Fruit fly (Drosophila melanogaster): ENCODE results near the gene SMC1.

Gene SMC1

DNA sequence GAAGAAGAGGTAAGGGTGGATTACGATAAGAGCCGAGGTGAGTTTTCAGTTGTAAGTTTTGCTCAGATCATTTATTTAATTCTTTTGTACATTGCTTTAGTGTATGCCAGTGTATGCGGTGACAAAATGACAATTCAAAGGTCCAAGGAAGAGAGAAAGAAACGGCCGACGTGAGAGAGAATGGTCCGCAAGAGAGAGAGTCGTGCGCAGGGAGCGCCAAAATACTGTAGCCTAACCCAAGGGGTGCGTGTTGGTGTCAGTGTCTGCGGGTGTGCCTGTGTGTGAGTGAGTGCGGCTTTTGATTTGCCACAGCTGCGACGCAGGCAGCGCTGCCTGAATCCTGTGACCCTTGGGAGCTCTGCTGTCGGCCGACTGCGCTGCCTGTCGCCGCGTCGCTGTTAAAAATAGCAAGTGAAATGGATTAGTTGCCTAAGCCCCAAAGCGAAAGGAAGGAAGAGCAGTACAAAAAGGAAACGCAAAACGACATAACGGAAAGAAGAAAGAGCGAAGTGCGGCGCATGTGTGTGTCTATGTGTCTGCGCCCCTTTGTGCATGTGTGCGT is 34.6 kb downstream of the SMC1 start:
- TF ChIP-seq EcR (GFP tag; optimal IDR thresholded peaks at IDR 0.05) = no peak
- no peak for TF ChIP-seq usp (GFP tag; optimal IDR thresholded peaks at IDR 0.05)

DNA sequence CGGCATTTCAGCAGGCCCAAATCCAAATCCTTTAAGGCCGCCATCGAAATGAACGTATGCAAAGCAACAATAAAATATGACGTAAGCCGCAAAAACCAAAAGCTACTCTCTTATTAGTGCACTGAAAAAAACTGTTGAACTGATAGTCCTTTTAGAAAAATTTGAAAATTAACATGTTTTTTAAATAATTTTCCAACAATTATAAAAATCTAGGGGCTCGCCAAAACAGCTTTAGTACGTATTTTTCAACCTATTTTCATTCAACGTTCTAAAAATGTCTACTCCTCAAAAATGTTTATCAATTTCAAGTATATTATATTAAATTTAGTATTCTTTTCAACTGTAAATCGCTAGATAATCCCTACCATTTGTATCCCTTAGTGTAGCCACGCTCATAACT is 35.3 kb downstream of the SMC1 start:
- no peak for TF ChIP-seq CG8478 (optimal IDR thresholded peaks at IDR 0.05)
- TF ChIP-seq psq (optimal IDR thresholded peaks at IDR 0.05) = no peak
- TF ChIP-seq usp (GFP tag; optimal IDR thresholded peaks at IDR 0.05) = no peak
- no peak for TF ChIP-seq Dll (optimal IDR thresholded peaks at IDR 0.05)
- no peak for TF ChIP-seq pan (optimal IDR thresholded peaks at IDR 0.05)
- TF ChIP-seq EcR (GFP tag; optimal IDR thresholded peaks at IDR 0.05) = no peak

DNA sequence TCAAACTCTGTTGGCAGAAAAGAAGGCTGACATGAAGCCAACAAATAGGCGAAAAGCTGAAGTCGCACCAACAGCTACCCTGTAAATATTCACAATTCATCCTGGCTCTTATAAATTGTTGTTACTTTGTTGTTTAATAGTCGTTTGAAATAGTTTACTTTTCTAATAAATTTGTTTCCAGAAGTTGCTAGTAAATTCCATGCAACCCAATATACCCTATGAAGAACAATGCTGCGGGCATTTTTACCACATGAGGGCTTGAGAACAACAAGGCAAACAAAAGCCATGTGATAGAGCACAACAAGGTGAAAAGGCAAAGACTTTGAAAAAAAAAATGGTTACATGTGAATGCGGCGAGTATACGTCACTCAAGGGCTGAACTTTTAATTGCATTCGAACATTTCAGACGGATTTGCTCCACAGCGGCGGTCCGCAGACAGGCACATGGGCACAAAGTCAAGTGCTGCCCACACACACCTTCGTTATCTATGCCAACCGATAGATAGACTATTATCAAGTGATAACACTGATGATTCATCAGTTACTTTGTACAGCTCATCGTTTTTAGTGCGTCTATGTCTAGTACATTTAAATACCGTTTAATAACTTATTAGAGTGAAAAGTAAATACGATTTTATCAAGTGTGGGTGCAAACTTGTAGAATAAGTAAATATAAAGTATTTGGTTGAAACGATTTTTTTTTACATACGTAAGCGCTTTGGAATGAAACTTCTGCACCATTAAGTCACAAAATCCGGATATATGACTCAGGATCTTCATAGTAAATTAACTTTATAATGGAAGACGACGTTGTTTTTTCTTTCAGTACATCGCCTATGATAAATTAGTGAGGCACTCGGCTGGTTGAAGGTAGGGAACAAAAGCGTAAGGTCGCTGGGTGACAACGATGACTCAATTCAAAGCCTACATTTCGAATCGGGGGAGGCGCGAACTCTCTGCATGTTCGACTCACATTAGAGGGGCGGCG is 41.2 kb downstream of the SMC1 start:
- no peak for TF ChIP-seq Dll (optimal IDR thresholded peaks at IDR 0.05)
- TF ChIP-seq usp (GFP tag; optimal IDR thresholded peaks at IDR 0.05) = no peak
- no peak for TF ChIP-seq psq (optimal IDR thresholded peaks at IDR 0.05)
- peak; percentile 56 for TF ChIP-seq pan (optimal IDR thresholded peaks at IDR 0.05)

DNA sequence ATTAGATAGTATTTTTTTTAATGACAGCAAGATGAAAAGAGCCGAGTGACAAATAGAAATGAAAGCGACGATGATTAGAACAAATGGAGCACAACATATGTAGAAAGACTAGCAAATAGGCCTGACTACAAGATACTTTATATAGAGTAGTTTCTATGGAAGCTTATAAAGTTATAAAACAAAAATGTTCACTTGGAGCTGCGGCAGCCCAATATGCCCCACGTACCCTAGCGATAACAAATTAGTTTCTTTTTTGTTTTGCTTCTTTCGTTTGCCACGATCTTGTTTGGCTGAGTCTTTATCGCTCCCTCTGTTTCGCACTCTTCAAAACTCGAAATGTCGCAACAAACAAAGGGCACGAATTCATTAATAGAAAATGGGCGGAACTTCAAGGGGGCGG is 42.6 kb downstream of the SMC1 start:
- no peak for TF ChIP-seq EcR (GFP tag; optimal IDR thresholded peaks at IDR 0.05)
- no peak for TF ChIP-seq psq (optimal IDR thresholded peaks at IDR 0.05)
- no peak for TF ChIP-seq pan (optimal IDR thresholded peaks at IDR 0.05)
- TF ChIP-seq usp (GFP tag; optimal IDR thresholded peaks at IDR 0.05) = no peak
- TF ChIP-seq CG8478 (optimal IDR thresholded peaks at IDR 0.05) = no peak
- no peak for TF ChIP-seq Dll (optimal IDR thresholded peaks at IDR 0.05)

DNA sequence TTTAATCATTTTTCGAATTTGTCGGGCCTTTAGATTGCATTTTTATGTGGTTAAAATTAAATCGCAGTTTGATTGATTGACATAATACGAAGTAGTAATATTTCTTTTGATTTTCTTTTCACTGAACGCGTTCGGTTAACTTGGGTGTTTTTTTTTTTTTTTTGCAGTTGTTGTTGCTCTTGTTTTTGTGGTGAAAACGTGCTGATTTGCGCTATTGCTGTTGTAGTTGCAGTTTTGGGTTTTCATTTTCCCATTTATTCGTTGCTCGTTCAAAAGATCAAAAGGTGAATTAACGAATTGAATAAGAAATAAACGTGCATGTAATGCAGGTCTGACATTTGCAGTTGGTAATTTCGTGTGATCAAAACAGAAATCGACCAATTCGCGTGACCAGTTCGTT is 43.4 kb downstream of the SMC1 start:
- TF ChIP-seq psq (optimal IDR thresholded peaks at IDR 0.05) = no peak
- no peak for TF ChIP-seq pan (optimal IDR thresholded peaks at IDR 0.05)
- no peak for TF ChIP-seq usp (GFP tag; optimal IDR thresholded peaks at IDR 0.05)
- no peak for TF ChIP-seq Dll (optimal IDR thresholded peaks at IDR 0.05)
- no peak for TF ChIP-seq EcR (GFP tag; optimal IDR thresholded peaks at IDR 0.05)
- no peak for TF ChIP-seq CG8478 (optimal IDR thresholded peaks at IDR 0.05)

DNA sequence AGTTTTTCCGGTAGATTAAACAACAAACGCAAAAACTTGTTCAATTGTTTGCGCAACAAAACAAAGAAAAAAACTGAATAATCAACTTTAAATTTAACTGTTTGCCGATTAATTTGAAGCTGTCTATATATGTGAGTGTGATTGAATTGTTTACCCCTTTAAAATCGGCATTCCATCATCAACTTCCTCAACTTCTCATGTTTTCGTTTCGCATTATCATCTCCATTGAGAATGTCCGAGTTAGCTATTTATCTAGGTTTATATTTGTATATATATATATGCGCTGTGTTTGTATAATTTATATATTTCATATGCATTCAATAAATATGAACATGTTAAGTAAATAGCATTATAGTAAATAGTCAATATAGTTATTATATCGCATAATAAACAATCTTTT is 44.3 kb downstream of the SMC1 start:
- no peak for TF ChIP-seq psq (optimal IDR thresholded peaks at IDR 0.05)
- TF ChIP-seq EcR (GFP tag; optimal IDR thresholded peaks at IDR 0.05) = no peak
- TF ChIP-seq CG8478 (optimal IDR thresholded peaks at IDR 0.05) = no peak
- no peak for TF ChIP-seq pan (optimal IDR thresholded peaks at IDR 0.05)
- TF ChIP-seq usp (GFP tag; optimal IDR thresholded peaks at IDR 0.05) = no peak
- no peak for TF ChIP-seq Dll (optimal IDR thresholded peaks at IDR 0.05)

DNA sequence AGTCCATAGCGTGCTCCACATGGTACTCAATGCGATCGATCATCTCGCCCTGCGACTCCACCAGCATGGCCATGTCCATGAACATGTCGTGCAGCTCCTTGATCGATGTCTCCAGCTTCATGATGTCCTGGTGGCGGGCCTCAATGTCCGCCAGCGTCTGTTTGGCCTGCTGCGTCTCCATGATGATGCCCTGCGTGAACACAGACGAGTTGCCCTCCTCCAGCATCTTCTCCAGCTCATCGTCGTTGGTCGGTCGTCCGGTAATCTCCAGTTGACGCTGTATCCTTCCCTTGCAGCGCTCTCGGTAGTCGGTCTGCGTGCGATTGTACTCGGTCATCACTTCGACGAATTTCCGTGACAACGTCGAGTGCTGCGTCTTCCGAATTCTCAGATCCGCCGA is 45.6 kb downstream of the SMC1 start:
- TF ChIP-seq EcR (GFP tag; optimal IDR thresholded peaks at IDR 0.05) = no peak
- TF ChIP-seq CG8478 (optimal IDR thresholded peaks at IDR 0.05) = no peak
- TF ChIP-seq psq (optimal IDR thresholded peaks at IDR 0.05) = no peak
- no peak for TF ChIP-seq pan (optimal IDR thresholded peaks at IDR 0.05)
- no peak for TF ChIP-seq Dll (optimal IDR thresholded peaks at IDR 0.05)
- TF ChIP-seq usp (GFP tag; optimal IDR thresholded peaks at IDR 0.05) = no peak

DNA sequence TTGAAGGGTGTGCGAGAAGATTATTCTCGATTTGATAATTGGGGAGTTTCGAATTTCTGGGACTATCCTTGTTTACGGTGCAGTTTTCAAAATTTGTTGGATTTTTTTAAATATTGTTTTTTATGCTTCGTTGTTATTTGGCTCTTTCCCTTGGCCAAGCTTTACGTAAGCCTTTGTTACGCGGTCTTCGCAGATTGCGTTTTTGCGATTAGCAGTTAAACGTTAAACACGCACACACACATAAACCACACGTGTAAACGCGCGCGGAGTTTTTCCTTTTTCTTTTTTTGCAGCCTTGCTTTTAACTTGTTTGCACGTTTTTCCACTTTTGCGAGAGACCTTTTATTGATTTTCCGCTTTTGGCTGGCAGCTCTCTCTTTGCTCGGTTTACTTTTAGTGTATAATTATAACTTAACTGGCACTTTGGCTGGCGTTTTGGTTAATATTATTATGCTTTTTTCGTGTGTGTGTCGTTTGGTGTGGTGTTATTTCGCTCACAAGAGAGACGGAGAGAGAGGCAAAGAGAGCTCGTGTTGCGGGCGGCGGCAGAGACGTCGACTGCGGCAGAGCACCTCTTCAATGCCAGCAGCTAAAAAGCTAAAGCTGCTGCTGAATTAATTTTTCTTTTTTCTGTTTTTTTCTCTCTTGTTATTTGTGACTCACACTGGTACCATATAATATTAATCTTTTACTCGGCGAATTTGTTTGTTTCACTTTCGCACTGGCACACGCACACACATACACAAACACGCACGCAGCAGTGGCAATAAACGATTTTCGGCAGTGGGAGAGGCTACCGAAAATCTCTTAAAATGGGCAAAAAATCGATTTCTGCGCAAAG is 46.6 kb downstream of the SMC1 start:
- TF ChIP-seq EcR (GFP tag; optimal IDR thresholded peaks at IDR 0.05) = no peak
- no peak for TF ChIP-seq psq (optimal IDR thresholded peaks at IDR 0.05)
- no peak for TF ChIP-seq pan (optimal IDR thresholded peaks at IDR 0.05)
- TF ChIP-seq CG8478 (optimal IDR thresholded peaks at IDR 0.05) = no peak
- no peak for TF ChIP-seq Dll (optimal IDR thresholded peaks at IDR 0.05)

DNA sequence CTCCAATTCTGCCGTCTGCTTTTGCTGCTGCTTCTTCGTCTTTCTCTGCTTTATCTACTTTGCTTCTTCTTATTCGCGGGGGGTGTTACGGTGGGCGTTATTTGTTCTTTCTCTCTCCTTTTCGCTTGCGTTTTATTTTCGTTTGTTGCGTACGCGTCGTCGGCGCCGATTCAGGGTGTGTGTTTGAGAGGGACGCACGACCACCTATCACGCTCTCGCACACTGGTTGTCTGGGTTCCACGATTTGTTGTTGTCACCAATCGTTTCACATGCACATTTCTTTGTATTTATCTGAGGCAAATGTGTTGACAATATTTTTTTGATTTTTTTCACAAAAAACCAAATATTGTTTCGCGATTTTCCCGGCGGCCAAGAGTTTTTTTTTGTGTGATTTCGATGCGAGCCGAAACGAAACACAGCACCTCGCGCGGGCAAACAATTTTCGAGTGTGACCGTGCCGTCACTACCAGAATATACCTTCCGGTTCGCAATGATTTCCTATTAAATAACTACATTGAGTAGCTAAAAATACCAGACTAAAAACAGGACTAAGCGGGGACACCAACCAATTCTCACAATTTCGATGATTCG is 47.3 kb downstream of the SMC1 start, which contains the start of gene Syx1A:
Gene Syx1A (minus strand): TSS at position 452 of the 591 bp plus-strand sequence.
- no peak for TF ChIP-seq usp (GFP tag; optimal IDR thresholded peaks at IDR 0.05)

DNA sequence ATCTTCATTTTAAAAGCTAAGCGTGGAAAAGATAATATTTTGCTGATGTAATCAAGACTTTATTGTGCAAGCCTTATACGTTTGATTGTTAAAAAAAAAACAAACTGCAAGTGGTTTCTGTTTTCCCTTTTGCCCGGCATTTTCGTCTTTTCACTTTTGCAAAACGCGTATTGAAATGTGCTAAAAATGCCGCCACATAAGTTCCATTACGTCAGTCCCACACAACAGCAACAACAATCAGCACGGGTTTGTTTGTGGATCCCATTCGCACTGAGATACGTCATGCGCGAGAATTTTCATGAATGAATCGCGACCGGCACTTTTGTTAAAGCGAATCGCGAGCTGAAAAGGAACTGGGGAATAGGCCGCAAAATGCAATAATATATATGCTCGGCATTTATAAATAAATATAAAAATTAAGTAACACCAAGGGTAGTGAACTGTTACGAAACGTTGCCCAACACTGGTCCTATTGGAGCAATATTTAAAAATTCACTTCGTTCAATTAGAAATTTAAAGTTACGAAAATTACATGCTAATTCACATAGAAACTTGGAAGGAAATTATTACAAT is 48.1 kb downstream of the SMC1 start:
- TF ChIP-seq usp (GFP tag; optimal IDR thresholded peaks at IDR 0.05) = no peak
- TF ChIP-seq EcR (GFP tag; optimal IDR thresholded peaks at IDR 0.05) = no peak

DNA sequence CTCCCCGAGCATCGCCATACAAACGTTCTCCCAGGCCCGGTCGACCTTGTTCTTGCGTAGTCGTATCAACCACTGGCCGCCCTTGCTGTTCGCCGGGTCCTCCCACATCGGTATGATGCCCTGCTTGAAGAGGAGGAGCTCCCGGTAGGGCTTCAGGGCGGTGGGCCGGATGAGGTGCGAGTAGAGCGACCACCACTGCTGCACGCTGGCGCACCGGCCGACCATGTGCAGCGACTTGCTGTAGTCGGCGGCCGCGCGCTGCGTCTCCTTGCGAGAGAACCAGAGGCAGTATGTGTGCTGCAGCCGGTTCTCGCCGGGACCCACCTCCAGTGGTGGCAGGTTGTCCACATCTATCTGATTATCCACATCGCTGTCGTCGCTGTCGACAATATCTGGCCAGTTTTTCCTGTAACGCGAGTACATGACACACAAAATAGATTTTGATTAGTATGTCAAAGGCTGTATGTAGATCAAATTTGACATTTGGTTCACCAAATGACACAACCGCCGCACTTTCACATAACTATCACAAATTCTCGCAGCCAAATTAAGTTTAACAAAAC is 48.9 kb downstream of the SMC1 start, which contains the start of gene CG10694:
Gene CG10694 (plus strand): TSS at position 513 of the 563 bp plus-strand sequence.
- TF ChIP-seq usp (GFP tag; optimal IDR thresholded peaks at IDR 0.05) (no peak), psq (optimal IDR thresholded peaks at IDR 0.05) (no peak), pan (optimal IDR thresholded peaks at IDR 0.05) (no peak), CG8478 (optimal IDR thresholded peaks at IDR 0.05) (no peak), EcR (GFP tag; optimal IDR thresholded peaks at IDR 0.05) (no peak), Dll (optimal IDR thresholded peaks at IDR 0.05) (no peak)

All from whole organism.